Worm (Caenorhabditis elegans) whole organism, L1 larva: ENCODE results near the gene unc-16.

Source experiments
- nhr-28 ChIP-seq: fragments of 150-350 bp; optimal IDR thresholded peaks from 2 replicates; lab custom pipeline; 2014; ENCODE audit warnings: missing biosample characterization, missing genetic modification characterization
- nhr-77 ChIP-seq: fragments of 150-350 bp; optimal IDR thresholded peaks from 2 replicates; lab custom pipeline; 2014; ENCODE audit warnings: missing biosample characterization, missing genetic modification characterization
- sup-37 ChIP-seq: fragments of 200-800 bp; sonication (Bioruptor generic); optimal IDR thresholded peaks from 2 replicates; lab custom pipeline; 2018; ENCODE audit warnings: mild to moderate bottlenecking, missing genetic modification characterization, missing compliant biosample characterization

- TF ChIP-seq nhr-77 (tag; lab: Kevin White, UChicago) (no peak), sup-37 (GFP tag; lab: Kevin White, UChicago) (no peak), nhr-28 (tag; lab: Kevin White, UChicago) (no peak)
Observed at ce11 chrIII:9590212-9590611, 44.2 kb downstream of the unc-16 start.
